Fruit fly (Drosophila melanogaster): ENCODE results near the gene CG14860.

DNA sequence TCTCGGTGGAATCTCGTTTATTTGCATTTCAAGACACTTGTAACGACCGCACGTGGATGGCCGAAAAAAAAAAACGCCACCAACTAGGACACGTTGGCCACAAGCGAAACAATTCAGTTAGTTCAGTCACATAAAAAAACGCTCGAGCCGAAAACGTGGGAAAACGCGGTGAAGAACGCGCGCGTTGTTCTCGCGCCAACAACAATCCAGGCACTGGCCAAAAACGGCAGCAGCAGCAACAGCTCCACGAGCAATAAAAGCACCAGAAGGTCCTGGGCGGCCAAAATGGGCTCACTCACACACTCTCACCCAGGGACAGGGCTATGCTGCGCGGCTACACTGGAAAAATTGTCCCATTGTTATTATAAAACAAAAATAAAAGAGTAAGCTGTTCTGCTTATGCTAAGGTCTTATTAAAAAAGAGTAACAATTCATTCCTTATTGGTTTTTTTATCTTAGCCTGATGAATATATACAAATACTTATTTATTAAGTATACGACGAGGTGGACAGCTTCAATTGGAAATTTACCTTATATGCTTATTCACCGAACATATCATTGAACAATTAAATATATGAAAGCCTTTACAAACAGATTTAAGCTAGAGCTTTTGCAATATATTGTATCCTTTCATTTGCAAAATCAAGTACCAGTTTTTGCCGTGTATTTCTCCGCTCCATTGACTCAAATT lies 19.2 kb upstream of the CG14860 start, which contains the start of gene btsz:
- TF ChIP-seq Myc (optimal IDR thresholded peaks at IDR 0.05) (no peak), ttk (optimal IDR thresholded peaks at IDR 0.05) (no peak)
